Fruit fly (Drosophila melanogaster): Measurements from ENCODE around the gene CG12480.

The CG12480 gene

DNA sequence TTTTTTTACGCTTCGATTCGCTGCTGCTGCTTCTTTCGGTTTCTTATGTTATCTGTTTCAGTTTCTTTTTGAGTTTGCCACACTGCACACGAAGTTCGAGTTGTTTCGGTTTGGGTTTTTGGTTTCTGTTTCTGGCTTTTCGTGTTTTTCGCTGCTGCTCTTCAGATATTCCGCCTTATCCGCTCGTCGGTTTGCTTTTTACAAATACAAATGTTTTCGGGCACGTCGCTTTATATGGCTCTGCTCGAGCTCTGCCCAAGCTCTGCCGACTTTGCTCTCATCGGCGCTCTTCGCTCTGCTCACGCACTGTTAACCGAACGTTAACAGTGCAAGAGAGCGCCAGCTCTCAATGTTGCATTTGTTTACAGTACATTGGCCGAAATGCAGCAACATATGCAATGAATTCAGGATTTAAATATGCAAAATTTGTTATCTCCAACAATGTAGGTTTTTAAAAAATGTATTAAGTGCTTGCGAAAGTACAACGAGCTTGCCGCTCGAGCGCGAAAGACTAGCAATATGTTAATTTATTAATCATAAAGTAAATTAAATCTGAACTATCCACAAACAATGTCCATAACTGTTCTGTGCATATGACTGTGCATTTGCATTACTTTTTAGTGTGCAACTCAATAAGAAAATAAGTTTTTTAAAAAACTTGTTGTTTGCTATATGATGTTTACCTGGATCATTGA is 42.0 kb downstream of the CG12480 start (continued):
- TF ChIP-seq ash1 (GFP tag; optimal IDR thresholded peaks at IDR 0.05): no peak
- no peak for TF ChIP-seq ttk (GFP tag; IDR thresholded peaks at IDR 0.05)
- TF ChIP-seq CG34422 (GFP tag; IDR thresholded peaks at IDR 0.05): no peak
- no peak for TF ChIP-seq bab2 (GFP tag; optimal IDR thresholded peaks at IDR 0.05)
- no peak for TF ChIP-seq E2f2 (GFP tag; IDR thresholded peaks at IDR 0.05)
- peak; percentile 12 for TF ChIP-seq CG2116 (GFP tag; optimal IDR thresholded peaks at IDR 0.05)
- no peak for TF ChIP-seq gsb (GFP tag; IDR thresholded peaks at IDR 0.05)
- no peak for TF ChIP-seq CG7786 (GFP tag; optimal IDR thresholded peaks at IDR 0.05)
- TF ChIP-seq Bgb (GFP tag; IDR thresholded peaks at IDR 0.05; ENCODE audit: partially characterized antibody): peak; percentile 24; the same call in 1 of the 2 replicates
- TF ChIP-seq Tbp (GFP tag; optimal IDR thresholded peaks at IDR 0.05): no peak
- no peak for TF ChIP-seq phol (tag; optimal IDR thresholded peaks at IDR 0.05)
- no peak; the same call in 1 of the 2 replicates for TF ChIP-seq CG42726 (GFP tag; IDR thresholded peaks at IDR 0.05; ENCODE audit: partially characterized antibody)
- no peak for TF ChIP-seq HLHmδ (GFP tag; optimal IDR thresholded peaks at IDR 0.05)
- TF ChIP-seq Awh (GFP tag; IDR thresholded peaks at IDR 0.05): no peak
- TF ChIP-seq CG5245 (GFP tag; optimal IDR thresholded peaks at IDR 0.05): no peak
- TF ChIP-seq Xbp1 (GFP tag; optimal IDR thresholded peaks at IDR 0.05): no peak
- peak; percentile 81 for TF ChIP-seq Med (GFP tag)
- no peak for TF ChIP-seq CHES-1-like (GFP tag; optimal IDR thresholded peaks at IDR 0.05)
- TF ChIP-seq CG10147 (GFP tag; optimal IDR thresholded peaks at IDR 0.05): no peak
- TF ChIP-seq pfk (GFP tag; optimal IDR thresholded peaks at IDR 0.05): no peak
- no peak for TF ChIP-seq Usf (GFP tag; optimal IDR thresholded peaks at IDR 0.05)
- TF ChIP-seq CG1792 (GFP tag; optimal IDR thresholded peaks at IDR 0.05): no peak
- 0 out of 2 replicates have a peak, but pooled peaks have one; percentile 10 for TF ChIP-seq CG31441 (GFP tag; IDR thresholded peaks at IDR 0.05)
- no peak for TF ChIP-seq HLH3B (GFP tag; IDR thresholded peaks at IDR 0.05)
- no peak for TF ChIP-seq az2 (GFP tag; optimal IDR thresholded peaks at IDR 0.05)
- TF ChIP-seq CG12769 (tag; optimal IDR thresholded peaks at IDR 0.05): no peak
- no peak for TF ChIP-seq CG4424 (GFP tag; optimal IDR thresholded peaks at IDR 0.05)
- TF ChIP-seq Blimp-1 (GFP tag; optimal IDR thresholded peaks at IDR 0.05): no peak
- TF ChIP-seq CG33213 (GFP tag; optimal IDR thresholded peaks at IDR 0.05): no peak
- no peak for TF ChIP-seq Mrtf (GFP tag; IDR thresholded peaks at IDR 0.05)
- no peak for TF ChIP-seq Dll (GFP tag; IDR thresholded peaks at IDR 0.05; ENCODE audit: partially characterized antibody)
- no peak for TF ChIP-seq sim (GFP tag; IDR thresholded peaks at IDR 0.05)
- TF ChIP-seq wdn (GFP tag; IDR thresholded peaks at IDR 0.05): no peak
- 0 out of 2 replicates have a peak, but pooled peaks have one; percentile 9 for TF ChIP-seq inv (GFP tag; IDR thresholded peaks at IDR 0.05; ENCODE audit: partially characterized antibody)
- no peak for TF ChIP-seq tup (GFP tag; optimal IDR thresholded peaks at IDR 0.05)
- TF ChIP-seq dm (GFP tag; optimal IDR thresholded peaks at IDR 0.05): no peak
- TF ChIP-seq ATbp (GFP tag; optimal IDR thresholded peaks at IDR 0.05): no peak
- no peak for TF ChIP-seq Atf-2 (GFP tag; optimal IDR thresholded peaks at IDR 0.05)
- peak; percentile 79; the same call in 3 of the 4 replicates for TF ChIP-seq chinmo (GFP tag; IDR thresholded peaks at IDR 0.05; ENCODE audit: partially characterized antibody)
- TF ChIP-seq lola (GFP tag; optimal IDR thresholded peaks at IDR 0.05): peak in 1 of 3 experiments; percentile 8
- no peak for TF ChIP-seq Side (GFP tag; optimal IDR thresholded peaks at IDR 0.05)
- no peak for TF ChIP-seq sens-2 (GFP tag; IDR thresholded peaks at IDR 0.05)
- no peak for TF ChIP-seq Dip3 (GFP tag; optimal IDR thresholded peaks at IDR 0.05)
- peak; percentile 46; the same call in 1 of the 2 replicates for TF ChIP-seq CG13287 (GFP tag; IDR thresholded peaks at IDR 0.05; ENCODE audit: partially characterized antibody)
- no peak for TF ChIP-seq peb (GFP tag; IDR thresholded peaks at IDR 0.05)
- TF ChIP-seq D (optimal IDR thresholded peaks at IDR 0.05): no peak
- TF ChIP-seq D (GFP tag; optimal IDR thresholded peaks at IDR 0.05): no peak
- no peak for TF ChIP-seq h (optimal IDR thresholded peaks at IDR 0.05)
- no peak for TF ChIP-seq gro (GFP tag; optimal IDR thresholded peaks at IDR 0.05)
- TF ChIP-seq Myb (GFP tag; optimal IDR thresholded peaks at IDR 0.05): no peak
- no peak for TF ChIP-seq CG9932 (GFP tag; IDR thresholded peaks at IDR 0.05)
